Worm (Caenorhabditis elegans) whole organism, L4 larva: ENCODE data around the gene F28C10.1.

ENCODE experiments used
- D1046.2 ChIP-seq: fragments of 200-800 bp; sonication (Bioruptor generic); IDR thresholded peaks from 2 replicates; pipeline ENCODE4 v1.3.6; 2022; ENCODE audit warnings: missing genetic modification characterization, missing compliant biosample characterization
- F37D6.2 ChIP-seq: sonication (generic microtip); optimal IDR thresholded peaks from 2 replicates; lab custom pipeline; 2016; ENCODE audit warnings: mild to moderate bottlenecking, missing genetic modification characterization, missing compliant biosample characterization
- F44E2.7 ChIP-seq: fragments of 200-800 bp; sonication (Bioruptor generic); IDR thresholded peaks from 2 replicates; pipeline ENCODE4 v2.1.2; 2022; ENCODE audit warnings: missing genetic modification characterization, missing compliant biosample characterization
- F49E8.2 ChIP-seq: sonication (generic microtip); optimal IDR thresholded peaks from 2 replicates; lab custom pipeline; 2016; ENCODE audit warnings: missing compliant biosample characterization, mild to moderate bottlenecking, missing genetic modification characterization, borderline replicate concordance
- Y105C5A.15 ChIP-seq: fragments of 200-800 bp; sonication (Bioruptor generic); IDR thresholded peaks from 2 replicates; pipeline ENCODE4 v1.3.6; 2022; ENCODE audit warnings: missing genetic modification characterization, missing compliant biosample characterization
- aha-1 ChIP-seq: fragments of 150-350 bp; peaks from one replicate; lab custom pipeline; 2014; ENCODE audit warnings: missing biosample characterization, missing genetic modification characterization
- aly-2 ChIP-seq: sonication (generic microtip); optimal IDR thresholded peaks from 2 replicates; lab custom pipeline; 2018; ENCODE audit warnings: missing biosample characterization, missing genetic modification characterization
- ama-1 ChIP-seq: fragments of 150-350 bp; optimal IDR thresholded peaks from 2 replicates; lab custom pipeline; 2014; ENCODE audit warnings: inconsistent platforms, mixed read lengths
- ceh-28 ChIP-seq: fragments of 150-350 bp; optimal IDR thresholded peaks from 2 replicates; lab custom pipeline; 2014; ENCODE audit warnings: missing biosample characterization, missing genetic modification reagents, missing genetic modification characterization
- ceh-32 ChIP-seq: sonication (generic microtip); optimal IDR thresholded peaks from 2 replicates; lab custom pipeline; 2016; ENCODE audit warnings: mild to moderate bottlenecking, missing genetic modification characterization, missing compliant biosample characterization; ENCODE audit not compliant: poor library complexity
- ceh-62 ChIP-seq: sonication (generic microtip); optimal IDR thresholded peaks from 2 replicates; lab custom pipeline; 2017; ENCODE audit warnings: missing biosample characterization, missing genetic modification characterization
- ces-1 ChIP-seq: fragments of 150-350 bp; sonication (generic microtip); optimal IDR thresholded peaks from 4 replicates; lab custom pipeline; 2014; ENCODE audit warnings: missing biosample characterization, missing genetic modification reagents, missing genetic modification characterization
- ctbp-1 ChIP-seq: fragments of 200-800 bp; sonication (Bioruptor generic); IDR thresholded peaks from 2 replicates; pipeline ENCODE4 v1.3.6; 2022; ENCODE audit warnings: missing genetic modification reagents, missing genetic modification characterization, missing compliant biosample characterization
- daf-16 ChIP-seq, 3 experiments: sonication (generic microtip); optimal IDR thresholded peaks; 2 replicates each; lab custom pipeline; 2016 to 2017; ENCODE audit warnings: missing genetic modification characterization in 3 of 3, missing genetic modification reagents in 3 of 3, mild to moderate bottlenecking in 2 of 3, missing compliant biosample characterization in 2 of 3, missing biosample characterization in 1 of 3, moderate library complexity in 1 of 3
- dmd-6 ChIP-seq: fragments of 200-800 bp; sonication (Bioruptor generic); IDR thresholded peaks from 2 replicates; pipeline ENCODE4 v1.3.6; 2022; ENCODE audit warnings: missing genetic modification reagents, missing genetic modification characterization, missing compliant biosample characterization
- dmd-8 ChIP-seq: fragments of 200-800 bp; sonication (Bioruptor generic); IDR thresholded peaks from 2 replicates; pipeline ENCODE4 v1.3.6; 2022; ENCODE audit warnings: missing genetic modification characterization, missing compliant biosample characterization
- dmd-9 ChIP-seq: fragments of 200-800 bp; sonication (Bioruptor generic); IDR thresholded peaks from 2 replicates; pipeline ENCODE4 v1.3.6; 2022; ENCODE audit warnings: missing genetic modification reagents, missing genetic modification characterization, missing compliant biosample characterization
- egl-27 ChIP-seq: sonication (generic microtip); optimal IDR thresholded peaks from 3 replicates; lab custom pipeline; 2017; ENCODE audit warnings: missing biosample characterization, missing genetic modification reagents, missing genetic modification characterization
- fkh-10 ChIP-seq: fragments of 150-350 bp; optimal IDR thresholded peaks from 2 replicates; lab custom pipeline; 2014; ENCODE audit warnings: missing biosample characterization, missing genetic modification reagents, missing genetic modification characterization
- fos-1 ChIP-seq: fragments of 150-350 bp; optimal IDR thresholded peaks from 2 replicates; lab custom pipeline; 2014; ENCODE audit warnings: missing biosample characterization, missing genetic modification characterization
- hif-1 ChIP-seq, 2 experiments: sonication (generic microtip); optimal IDR thresholded peaks; 2 replicates each; lab custom pipeline; 2016 to 2017; ENCODE audit warnings: missing compliant biosample characterization in 2 of 2, missing genetic modification characterization in 2 of 2, missing genetic modification reagents in 2 of 2, missing genotype in 2 of 2, mild to moderate bottlenecking in 1 of 2
- hlh-11 ChIP-seq: fragments of 200-800 bp; sonication (Bioruptor generic); optimal IDR thresholded peaks from 2 replicates; lab custom pipeline; 2018; ENCODE audit warnings: mild to moderate bottlenecking, missing genetic modification characterization, missing compliant biosample characterization
- hmg-1.1 ChIP-seq: fragments of 200-800 bp; sonication (Bioruptor generic); IDR thresholded peaks from 2 replicates; pipeline ENCODE4 v1.3.6; 2022; ENCODE audit warnings: missing genetic modification reagents, missing genetic modification characterization, missing compliant biosample characterization
- jun-1 ChIP-seq: fragments of 150-350 bp; optimal IDR thresholded peaks from 2 replicates; lab custom pipeline; 2014; ENCODE audit warnings: missing biosample characterization, missing genetic modification reagents, missing genetic modification characterization
- lin-15B ChIP-seq: fragments of 150-350 bp; sonication (generic microtip); optimal IDR thresholded peaks from 3 replicates; lab custom pipeline; 2014; ENCODE audit warnings: missing biosample characterization, missing genetic modification characterization
- lin-29 ChIP-seq: fragments of 200-800 bp; sonication (Bioruptor generic); IDR thresholded peaks from 2 replicates; pipeline ENCODE4 v1.3.6; 2022; ENCODE audit warnings: missing genetic modification reagents, missing genetic modification characterization, missing compliant biosample characterization
- madf-5 ChIP-seq, 2 experiments: fragments of 200-800 bp; sonication (Bioruptor generic); IDR thresholded peaks; 2 replicates each; pipeline ENCODE4 v1.3.6; 2022; ENCODE audit warnings: missing compliant biosample characterization in 2 of 2, missing genetic modification characterization in 2 of 2
- mdt-29 ChIP-seq: fragments of 200-800 bp; sonication (Bioruptor generic); IDR thresholded peaks from 2 replicates; pipeline ENCODE4 v1.3.6; 2022; ENCODE audit warnings: missing genetic modification reagents, missing genetic modification characterization, missing compliant biosample characterization
- mep-1 ChIP-seq: fragments of 150-350 bp; sonication (generic microtip); optimal IDR thresholded peaks from 3 replicates; lab custom pipeline; 2014; ENCODE audit warnings: missing biosample characterization, missing genetic modification characterization
- mes-2 ChIP-seq: sonication (generic microtip); optimal IDR thresholded peaks from 2 replicates; lab custom pipeline; 2016; ENCODE audit warnings: missing genotype, mild to moderate bottlenecking, missing genetic modification characterization, missing compliant biosample characterization; ENCODE audit not compliant: poor library complexity, severe bottlenecking
- mxl-2 ChIP-seq: fragments of 200-800 bp; sonication (Bioruptor generic); conservative IDR thresholded peaks from 2 replicates; pipeline ENCODE4 v1.3.6; 2022; ENCODE audit warnings: missing genetic modification reagents, missing genetic modification characterization, missing compliant biosample characterization
- mxl-3 ChIP-seq: fragments of 200-800 bp; sonication (Bioruptor generic); optimal IDR thresholded peaks from 2 replicates; lab custom pipeline; 2018; ENCODE audit warnings: mild to moderate bottlenecking, missing genetic modification characterization, missing compliant biosample characterization
- nhr-102 ChIP-seq: sonication (generic microtip); optimal IDR thresholded peaks from 2 replicates; lab custom pipeline; 2016; ENCODE audit warnings: mild to moderate bottlenecking, missing genetic modification characterization, moderate library complexity, missing compliant biosample characterization
- nhr-11 ChIP-seq: fragments of 150-350 bp; optimal IDR thresholded peaks from 2 replicates; lab custom pipeline; 2014; ENCODE audit warnings: missing biosample characterization, missing genetic modification characterization
- nhr-237 ChIP-seq: sonication (generic microtip); optimal IDR thresholded peaks from 2 replicates; lab custom pipeline; 2017; ENCODE audit warnings: missing biosample characterization, missing genetic modification characterization
- nhr-28 ChIP-seq: fragments of 150-350 bp; optimal IDR thresholded peaks from 2 replicates; lab custom pipeline; 2014; ENCODE audit warnings: missing biosample characterization, missing genetic modification characterization
- nhr-42 ChIP-seq: fragments of 200-800 bp; sonication (Bioruptor generic); IDR thresholded peaks from 2 replicates; pipeline ENCODE4 v1.3.6; 2022; ENCODE audit warnings: missing genetic modification characterization, missing compliant biosample characterization
- nhr-76 ChIP-seq: fragments of 150-350 bp; optimal IDR thresholded peaks from 2 replicates; lab custom pipeline; 2014; ENCODE audit warnings: missing biosample characterization, missing genetic modification characterization
- nhr-77 ChIP-seq: fragments of 150-350 bp; optimal IDR thresholded peaks from 2 replicates; lab custom pipeline; 2014; ENCODE audit warnings: missing biosample characterization, missing genetic modification characterization
- php-3 ChIP-seq: fragments of 200-800 bp; sonication (Bioruptor generic); IDR thresholded peaks from 2 replicates; pipeline ENCODE4 v1.3.6; 2022; ENCODE audit warnings: missing genetic modification reagents, missing genetic modification characterization, missing compliant biosample characterization
- sdz-12 ChIP-seq: fragments of 200-800 bp; sonication (Bioruptor generic); optimal IDR thresholded peaks from 2 replicates; lab custom pipeline; 2018; ENCODE audit warnings: mild to moderate bottlenecking, missing genetic modification characterization, missing compliant biosample characterization
- set-16 ChIP-seq: fragments of 200-800 bp; sonication (Bioruptor generic); IDR thresholded peaks from 2 replicates; pipeline ENCODE4 v1.3.6; 2022; ENCODE audit warnings: missing genetic modification reagents, missing genetic modification characterization, missing compliant biosample characterization
- snpc-1.2 ChIP-seq: fragments of 200-800 bp; sonication (Bioruptor generic); IDR thresholded peaks from 2 replicates; pipeline ENCODE4 v1.3.6; 2022; ENCODE audit warnings: missing genetic modification reagents, missing genetic modification characterization, missing compliant biosample characterization
- snpc-4 ChIP-seq: fragments of 150-350 bp; optimal IDR thresholded peaks from 2 replicates; lab custom pipeline; 2014; ENCODE audit warnings: missing biosample characterization, missing genetic modification characterization
- spr-1 ChIP-seq: sonication (generic microtip); optimal IDR thresholded peaks from 2 replicates; lab custom pipeline; 2016; ENCODE audit warnings: mild to moderate bottlenecking, missing genetic modification characterization, missing compliant biosample characterization
- zfp-2 ChIP-seq: sonication (generic microtip); optimal IDR thresholded peaks from 2 replicates; lab custom pipeline; 2016; ENCODE audit warnings: mild to moderate bottlenecking, missing genetic modification characterization, missing compliant biosample characterization
- zip-11 ChIP-seq: fragments of 200-800 bp; sonication (Bioruptor generic); IDR thresholded peaks from 2 replicates; pipeline ENCODE4 v1.3.6; 2022; ENCODE audit warnings: missing genetic modification characterization, missing compliant biosample characterization

F28C10.1 gene

DNA sequence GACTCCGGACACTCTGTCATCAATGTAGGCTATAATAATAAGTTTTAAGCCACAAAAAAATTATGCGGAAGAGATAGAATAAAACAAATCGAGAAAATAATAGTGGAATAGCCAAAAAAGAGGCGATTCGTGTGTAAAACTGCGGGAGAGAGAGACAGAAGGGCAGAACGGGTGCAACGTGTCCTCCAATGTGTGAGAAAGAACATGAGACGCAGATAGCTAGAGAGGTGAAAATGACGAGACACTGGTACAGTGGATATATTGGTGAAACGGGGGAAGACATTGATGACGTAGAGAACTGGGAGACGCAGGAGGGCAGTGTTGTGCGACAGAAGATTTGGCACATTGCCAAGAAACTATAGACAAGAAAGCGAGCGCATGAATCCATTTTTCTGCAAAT is 7.2 kb upstream of the F28C10.1 start, which contains the start of gene F28C10.3 (continued):
- TF ChIP-seq hif-1 (tag; optimal IDR thresholded peaks at IDR 0.05; lab: Kevin White, UChicago) (peak in 1 of 2 experiments; percentile 58), fos-1 (tag; lab: Kevin White, UChicago) (no peak), aly-2 (tag; lab: Kevin White, UChicago) (no peak), F44E2.7 (GFP tag; lab: Robert Waterston, UW) (no peak), mdt-29 (GFP tag; lab: Robert Waterston, UW) (no peak), ceh-62 (tag; lab: Kevin White, UChicago) (no peak), mes-2 (tag; lab: Kevin White, UChicago) (peak; percentile 81)

DNA sequence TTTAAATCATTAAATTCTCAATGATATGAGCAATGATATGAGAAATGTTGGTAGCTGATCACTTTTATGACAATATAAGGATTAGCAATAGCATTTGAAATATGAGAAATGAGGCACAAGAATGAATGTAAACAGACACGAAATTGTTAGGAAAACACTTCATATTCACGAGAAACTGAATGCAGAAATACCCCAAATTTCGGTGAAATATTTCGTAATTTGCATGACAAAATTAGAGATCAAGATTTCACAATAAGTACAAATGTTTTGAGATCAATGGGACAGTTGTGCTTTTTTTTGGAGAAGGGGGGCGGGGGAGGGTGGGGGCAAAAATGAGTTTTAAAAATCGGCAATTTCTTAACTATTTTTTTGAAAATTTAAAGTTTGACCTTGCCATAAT is 6.5 kb upstream of the F28C10.1 start:
- TF ChIP-seq sdz-12 (GFP tag; lab: Kevin White, UChicago): no peak
- TF ChIP-seq set-16: no peak
- no peak for TF ChIP-seq Y105C5A.15 (GFP tag; lab: Robert Waterston, UW)
- no peak for TF ChIP-seq nhr-11 (tag; lab: Kevin White, UChicago)
- no peak for TF ChIP-seq madf-5 (GFP tag; IDR thresholded peaks at IDR 0.05; lab: Robert Waterston, UW)
- TF ChIP-seq ama-1: no peak
- no peak for TF ChIP-seq F44E2.7 (GFP tag; lab: Robert Waterston, UW)
- no peak for TF ChIP-seq ceh-32
- TF ChIP-seq hmg-1.1 (GFP tag; lab: Robert Waterston, UW): no peak
- TF ChIP-seq mxl-3 (GFP tag; lab: Kevin White, UChicago): no peak
- TF ChIP-seq, all 104 proteins: peak for 0

DNA sequence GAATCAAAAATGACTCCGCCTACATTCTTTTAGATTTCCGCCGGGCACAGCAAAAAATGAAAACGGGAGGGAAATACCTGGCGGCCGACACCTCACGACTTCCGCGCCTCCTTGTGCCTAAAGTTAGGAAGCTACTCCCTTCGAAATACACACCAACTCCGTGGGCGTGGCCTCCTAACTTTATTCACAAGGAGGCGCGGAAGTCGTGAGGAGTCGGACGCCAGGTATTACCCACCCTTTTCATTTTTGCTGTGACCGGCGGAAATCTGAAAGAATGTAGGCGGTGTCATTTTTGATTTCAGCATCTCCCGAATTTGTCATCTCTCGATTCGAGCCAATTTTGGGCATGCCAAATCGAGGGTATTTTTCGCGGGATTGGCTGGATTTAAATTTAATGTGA is 4.8 kb upstream of the F28C10.1 start:
- TF ChIP-seq zip-11 (no peak), ctbp-1 (no peak), aha-1 (tag; lab: Kevin White, UChicago) (peak; percentile 20), mes-2 (tag; lab: Kevin White, UChicago) (no peak), daf-16 (GFP tag; optimal IDR thresholded peaks at IDR 0.05; lab: Kevin White, UChicago) (no peak), daf-16 (tag; optimal IDR thresholded peaks at IDR 0.05; lab: Kevin White, UChicago) (no peak), dmd-8 (0 out of 2 replicates have a peak, but pooled peaks have one; percentile 15), jun-1 (tag; lab: Kevin White, UChicago) (no peak), ceh-28 (tag; lab: Kevin White, UChicago) (no peak), egl-27 (no peak), spr-1 (no peak), lin-15B (tag; lab: Kevin White, UChicago) (no peak), snpc-1.2 (0 out of 2 replicates have a peak, but pooled peaks have one; percentile 48), F37D6.2 (tag; lab: Kevin White, UChicago) (no peak), F49E8.2 (no peak)

DNA sequence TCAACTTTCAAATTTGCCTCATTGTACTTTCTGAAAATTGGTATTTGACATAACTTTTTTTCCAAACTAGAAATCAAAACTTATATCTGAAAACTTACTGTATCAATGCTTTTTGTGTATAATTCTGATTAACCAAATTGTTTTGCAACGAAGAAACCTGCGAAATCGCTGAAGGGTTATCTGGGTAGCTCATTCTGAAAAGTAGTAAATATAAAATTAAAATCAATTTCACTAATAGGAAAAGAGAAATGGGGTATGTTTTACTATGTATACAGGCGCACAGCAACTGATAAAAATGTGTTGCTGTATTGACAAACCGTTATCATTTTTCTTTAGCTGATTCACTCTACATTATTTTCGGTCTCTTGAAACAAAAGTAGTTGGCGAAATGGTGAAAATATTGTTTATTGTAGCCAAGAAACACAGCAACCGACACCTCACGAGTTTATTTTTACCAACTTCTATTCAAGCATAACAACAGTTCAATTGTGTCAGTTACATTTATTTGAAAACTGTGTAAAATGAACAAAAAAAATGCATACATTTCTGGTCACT is 8.3 kb downstream of the F28C10.1 start, which contains the start of gene F57C12.2:
Gene F57C12.2 (minus strand): TSS at position 218 of the 555 bp plus-strand sequence.
- no peak for TF ChIP-seq ces-1 (GFP tag; lab: Kevin White, UChicago)
- peak; percentile 95 for TF ChIP-seq aha-1 (tag; lab: Kevin White, UChicago)
- TF ChIP-seq aly-2 (tag; lab: Kevin White, UChicago): no peak
- TF ChIP-seq lin-29: no peak
- TF ChIP-seq hmg-1.1 (GFP tag; lab: Robert Waterston, UW): no peak
- TF ChIP-seq nhr-102 (tag; lab: Kevin White, UChicago): no peak
- TF ChIP-seq dmd-6: no peak
- no peak for TF ChIP-seq nhr-77 (tag; lab: Kevin White, UChicago)
- TF ChIP-seq zip-11: no peak
- no peak for TF ChIP-seq nhr-42
- peak; percentile 32 for TF ChIP-seq nhr-28
- TF ChIP-seq zfp-2 (tag; lab: Kevin White, UChicago): no peak
- TF ChIP-seq D1046.2 (GFP tag; lab: Robert Waterston, UW): no peak
- no peak for TF ChIP-seq nhr-237
- TF ChIP-seq jun-1 (tag; lab: Kevin White, UChicago): no peak
- no peak for TF ChIP-seq F44E2.7 (GFP tag; lab: Robert Waterston, UW)
- no peak for TF ChIP-seq fos-1 (tag; lab: Kevin White, UChicago)
- TF ChIP-seq mep-1 (tag; lab: Kevin White, UChicago): no peak
- no peak for TF ChIP-seq nhr-76 (tag; lab: Kevin White, UChicago)
- no peak for TF ChIP-seq dmd-9 (GFP tag; lab: Robert Waterston, UW)
- no peak for TF ChIP-seq snpc-4 (tag; lab: Kevin White, UChicago)
- TF ChIP-seq hlh-11 (tag; lab: Kevin White, UChicago): peak; percentile 27
- no peak for TF ChIP-seq mxl-2 (GFP tag; lab: Robert Waterston, UW)
- no peak for TF ChIP-seq php-3 (GFP tag; lab: Robert Waterston, UW)
- no peak for TF ChIP-seq fkh-10 (GFP tag; lab: Kevin White, UChicago)
